Fruit fly (Drosophila melanogaster): ENCODE data around the gene ScsbetaA.
A peak's percentile ranks its signal among the peaks of the same experiment; 100 is the strongest.

The ScsbetaA gene

DNA sequence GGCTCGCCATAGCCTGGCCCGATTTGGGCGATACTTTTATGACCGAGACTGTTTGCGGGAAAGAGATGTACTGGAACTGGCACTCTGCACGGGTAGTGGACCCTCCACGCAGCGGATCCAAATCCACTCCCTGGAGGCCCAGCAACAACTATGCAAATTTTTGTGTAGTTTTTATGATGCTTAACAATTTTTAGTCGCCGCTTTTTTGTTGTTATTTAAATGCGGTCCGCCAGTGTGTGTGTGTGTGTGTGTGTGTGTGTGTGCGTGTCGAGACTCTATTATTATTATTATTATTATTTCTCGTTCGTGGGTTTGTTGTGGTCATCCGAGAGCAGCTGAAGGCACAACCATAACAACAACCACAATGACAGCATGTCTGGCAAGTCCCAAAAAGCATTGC, 20.6 kb downstream of the ScsbetaA start:
- no peak for TF ChIP-seq ATbp (GFP tag; optimal IDR thresholded peaks at IDR 0.05)
- TF ChIP-seq abd-A (tag; optimal IDR thresholded peaks at IDR 0.05) = peak; percentile 4
- peak; percentile 54; the same call in 1 of the 2 replicates for TF ChIP-seq vvl (GFP tag; IDR thresholded peaks at IDR 0.05)
- 0 out of 4 replicates have a peak, but pooled peaks have one; percentile 14 for TF ChIP-seq chinmo (GFP tag; IDR thresholded peaks at IDR 0.05; ENCODE audit: partially characterized antibody)
- peak; percentile 17 for TF ChIP-seq cg (GFP tag; optimal IDR thresholded peaks at IDR 0.05)
- no peak for TF ChIP-seq Atf6 (GFP tag; IDR thresholded peaks at IDR 0.05)
- TF ChIP-seq CG7556 (GFP tag; optimal IDR thresholded peaks at IDR 0.05) = no peak
- no peak for TF ChIP-seq Mes4 (GFP tag; optimal IDR thresholded peaks at IDR 0.05)
- TF ChIP-seq Adf1 (GFP tag; IDR thresholded peaks at IDR 0.05) = no peak
- TF ChIP-seq CG15514 (GFP tag; optimal IDR thresholded peaks at IDR 0.05) = no peak
- TF ChIP-seq psq (GFP tag; optimal IDR thresholded peaks at IDR 0.05) = no peak
- no peak for TF ChIP-seq da (GFP tag; optimal IDR thresholded peaks at IDR 0.05)
- TF ChIP-seq CG15696 (tag; optimal IDR thresholded peaks at IDR 0.05) = no peak
- no peak for TF ChIP-seq sqz (GFP tag; optimal IDR thresholded peaks at IDR 0.05)
- peak; percentile 22 for TF ChIP-seq Ets65A (GFP tag)
- TF ChIP-seq CG32532 (GFP tag; IDR thresholded peaks at IDR 0.05) = no peak
- no peak for TF ChIP-seq Ets97D (GFP tag; optimal IDR thresholded peaks at IDR 0.05)
- no peak for TF ChIP-seq Blimp-1 (GFP tag; optimal IDR thresholded peaks at IDR 0.05)

DNA sequence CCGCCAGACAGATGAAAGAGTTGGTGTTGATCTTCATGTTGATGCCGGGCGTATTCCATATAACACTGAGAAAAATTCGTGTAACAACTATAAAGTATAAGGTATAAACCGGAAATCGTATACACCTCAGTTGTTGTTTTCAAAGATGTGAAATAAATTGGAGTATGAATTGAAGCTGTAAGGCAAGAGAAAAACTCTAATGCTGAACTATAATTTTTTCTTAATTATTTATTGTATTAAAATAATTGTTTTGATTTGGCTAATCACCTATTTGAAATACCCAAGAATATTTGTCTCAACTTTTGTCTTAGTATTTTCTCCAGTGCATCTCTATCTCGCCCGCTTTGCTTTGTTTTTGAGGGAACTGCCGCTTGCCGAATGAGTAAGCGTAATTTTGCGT, 21.8 kb downstream of the ScsbetaA start:
- peak; percentile 3 for TF ChIP-seq Hmr (GFP tag; optimal IDR thresholded peaks at IDR 0.05)
- TF ChIP-seq CG30403 (GFP tag; optimal IDR thresholded peaks at IDR 0.05) = peak; percentile 67
- peak; percentile 7 for TF ChIP-seq Jarid2 (GFP tag; optimal IDR thresholded peaks at IDR 0.05)
- TF ChIP-seq CG7786 (GFP tag; optimal IDR thresholded peaks at IDR 0.05) = no peak
- no peak for TF ChIP-seq CG12104 (GFP tag; optimal IDR thresholded peaks at IDR 0.05)
- peak; percentile 32 for TF ChIP-seq CG18619 (GFP tag; optimal IDR thresholded peaks at IDR 0.05)
- TF ChIP-seq Dek (tag; optimal IDR thresholded peaks at IDR 0.05) = peak; percentile 26
- TF ChIP-seq slbo (GFP tag; IDR thresholded peaks at IDR 0.05) = no peak
- TF ChIP-seq zf30C (GFP tag; optimal IDR thresholded peaks at IDR 0.05) = no peak
- no peak for TF ChIP-seq CG34224 (GFP tag; IDR thresholded peaks at IDR 0.05; ENCODE audit: partially characterized antibody)
- peak; percentile 56 for TF ChIP-seq D19A (tag; optimal IDR thresholded peaks at IDR 0.05)
- peak; percentile 77 for TF ChIP-seq CG2678 (tag; optimal IDR thresholded peaks at IDR 0.05)
- TF ChIP-seq CG4707 (GFP tag; optimal IDR thresholded peaks at IDR 0.05) = no peak
- TF ChIP-seq zfh1 (GFP tag; IDR thresholded peaks at IDR 0.05) = 0 out of 3 replicates have a peak, but pooled peaks have one; percentile 28
- TF ChIP-seq gt (GFP tag; IDR thresholded peaks at IDR 0.05) = no peak
- no peak for TF ChIP-seq mam (GFP tag; optimal IDR thresholded peaks at IDR 0.05)
- TF ChIP-seq Chrac-16 (GFP tag; optimal IDR thresholded peaks at IDR 0.05) = peak; percentile 46
- TF ChIP-seq wdn (GFP tag; IDR thresholded peaks at IDR 0.05) = 0 out of 2 replicates have a peak, but pooled peaks have one; percentile 42
- no peak for TF ChIP-seq corto (GFP tag; optimal IDR thresholded peaks at IDR 0.05)
- TF ChIP-seq CG4360 (GFP tag; IDR thresholded peaks at IDR 0.05) = no peak
- TF ChIP-seq kah (GFP tag; optimal IDR thresholded peaks at IDR 0.05) = peak; percentile 42
- TF ChIP-seq dati (GFP tag; IDR thresholded peaks at IDR 0.05) = no peak
- no peak for TF ChIP-seq CG4854 (GFP tag; optimal IDR thresholded peaks at IDR 0.05)
- no peak for TF ChIP-seq CG13624 (GFP tag; optimal IDR thresholded peaks at IDR 0.05)
- no peak for TF ChIP-seq tup (GFP tag; optimal IDR thresholded peaks at IDR 0.05)
- no peak for TF ChIP-seq pum (GFP tag; optimal IDR thresholded peaks at IDR 0.05)
- TF ChIP-seq CG2875 (GFP tag; optimal IDR thresholded peaks at IDR 0.05) = peak; percentile 46
- peak; percentile 31; the same call in 1 of the 3 replicates for TF ChIP-seq Aef1 (GFP tag; IDR thresholded peaks at IDR 0.05)
- no peak for TF ChIP-seq zfh2 (GFP tag; optimal IDR thresholded peaks at IDR 0.05)
- peak; percentile 74 for TF ChIP-seq Sox100B (GFP tag; optimal IDR thresholded peaks at IDR 0.05)
- peak; percentile 39 for TF ChIP-seq CG13296 (GFP tag; optimal IDR thresholded peaks at IDR 0.05)
- peak; percentile 54 for TF ChIP-seq az2 (GFP tag; optimal IDR thresholded peaks at IDR 0.05)
- peak; percentile 8 for TF ChIP-seq CG13123 (GFP tag; optimal IDR thresholded peaks at IDR 0.05)
- no peak for TF ChIP-seq CG32532 (GFP tag; IDR thresholded peaks at IDR 0.05)
